Fruit fly (Drosophila melanogaster) whole organism, embryonic: Measurements from ENCODE around the gene CG31525.

Experiments used
- CG10543 ChIP-seq: fragments of 200-800 bp; sonication (Bioruptor generic); optimal IDR thresholded peaks from 3 replicates; lab custom pipeline; 2017; ENCODE audit warnings: missing biosample characterization, mild to moderate bottlenecking, missing genetic modification characterization, moderate library complexity
- CG11560 ChIP-seq: fragments of 200-800 bp; sonication (Bioruptor generic); IDR thresholded peaks from 3 replicates; pipeline ENCODE4 v1.3.6; 2022; ENCODE audit warnings: missing biosample characterization, missing genetic modification characterization
- CG11695 ChIP-seq: fragments of 200-800 bp; sonication (Bioruptor generic); IDR thresholded peaks from 3 replicates; pipeline ENCODE4 v1.3.6; 2022; ENCODE audit warnings: missing biosample characterization, missing genetic modification characterization
- CG14014 ChIP-seq: fragments of 200-800 bp; sonication (Bioruptor generic); IDR thresholded peaks from 2 replicates; pipeline ENCODE4 v1.3.6; 2022; ENCODE audit warnings: missing biosample characterization, missing genetic modification characterization
- CG16863 ChIP-seq: fragments of 200-800 bp; sonication (Bioruptor generic); optimal IDR thresholded peaks from 3 replicates; lab custom pipeline; 2016; ENCODE audit warnings: missing biosample characterization, missing genetic modification characterization
- CG17612 ChIP-seq: fragments of 200-800 bp; sonication (Bioruptor generic); IDR thresholded peaks from 2 replicates; pipeline ENCODE4 v1.3.6; 2022; ENCODE audit warnings: missing biosample characterization, missing genetic modification characterization
- CG3163 ChIP-seq: fragments of 200-800 bp; sonication (Bioruptor generic); optimal IDR thresholded peaks from 3 replicates; lab custom pipeline; 2016; ENCODE audit warnings: missing biosample characterization, missing genetic modification characterization
- CG6175 ChIP-seq: fragments of 200-800 bp; sonication (Bioruptor generic); IDR thresholded peaks from 3 replicates; pipeline ENCODE4 v1.3.6; 2022; ENCODE audit warnings: missing biosample characterization, missing genetic modification characterization
- CG6689 ChIP-seq: fragments of 200-800 bp; sonication (Bioruptor generic); IDR thresholded peaks from 2 replicates; pipeline ENCODE4 v1.3.6; 2022; ENCODE audit warnings: missing biosample characterization, missing genetic modification characterization
- CG6854 ChIP-seq: fragments of 200-800 bp; sonication (Bioruptor generic); optimal IDR thresholded peaks from 3 replicates; lab custom pipeline; 2017; ENCODE audit warnings: missing biosample characterization, mild to moderate bottlenecking, missing genetic modification characterization
- CG8290 ChIP-seq, 3 experiments: fragments of 200-800 bp; sonication (Bioruptor generic); optimal IDR thresholded peaks; 2 replicates each; lab custom pipeline; 2016 to 2019; ENCODE audit warnings: missing biosample characterization in 3 of 3, missing genetic modification characterization in 3 of 3, mild to moderate bottlenecking in 2 of 3, moderate library complexity in 1 of 3
- CG8944 ChIP-seq: fragments of 200-800 bp; sonication (Bioruptor generic); optimal IDR thresholded peaks from 3 replicates; lab custom pipeline; 2016; ENCODE audit warnings: missing biosample characterization, missing genetic modification characterization
- CG9876 ChIP-seq: fragments of 200-800 bp; sonication (Bioruptor generic); optimal IDR thresholded peaks from 2 replicates; lab custom pipeline; 2016; ENCODE audit warnings: missing biosample characterization, missing genetic modification characterization
- Dip2 ChIP-seq: fragments of 200-800 bp; sonication (Bioruptor generic); IDR thresholded peaks from 2 replicates; pipeline ENCODE4 v1.3.6; 2022; ENCODE audit warnings: missing biosample characterization, missing genetic modification characterization
- E2f1 ChIP-seq: fragments of 200-800 bp; sonication (Bioruptor generic); IDR thresholded peaks from 2 replicates; pipeline ENCODE4 v1.3.6; 2022; ENCODE audit warnings: missing biosample characterization, missing genetic modification characterization
- Elba2 ChIP-seq: fragments of 200-800 bp; sonication (Bioruptor generic); optimal IDR thresholded peaks from 3 replicates; lab custom pipeline; 2016; ENCODE audit warnings: missing biosample characterization, missing genetic modification characterization
- HLH54F ChIP-seq: fragments of 200-800 bp; sonication (Bioruptor generic); optimal IDR thresholded peaks from 3 replicates; lab custom pipeline; 2016; ENCODE audit warnings: missing biosample characterization, missing genetic modification characterization
- Hey ChIP-seq: fragments of 200-800 bp; sonication (Bioruptor generic); optimal IDR thresholded peaks from 3 replicates; lab custom pipeline; 2018; ENCODE audit warnings: missing biosample characterization, mild to moderate bottlenecking, missing genetic modification characterization
- Kr ChIP-seq: fragments of 200-800 bp; sonication (Bioruptor generic); optimal IDR thresholded peaks from 2 replicates; lab custom pipeline; 2017; ENCODE audit warnings: missing biosample characterization, mild to moderate bottlenecking, missing genetic modification characterization
- Mad ChIP-seq: fragments of 200-800 bp; sonication (Bioruptor generic); optimal IDR thresholded peaks from 2 replicates; lab custom pipeline; 2016; ENCODE audit warnings: missing biosample characterization, missing genetic modification characterization
- Ravus ChIP-seq: fragments of 200-800 bp; sonication (Bioruptor generic); IDR thresholded peaks from 2 replicates; pipeline ENCODE4 v1.3.6; 2022; ENCODE audit warnings: missing biosample characterization, missing genetic modification characterization
- Scr ChIP-seq: fragments of 200-800 bp; sonication (Bioruptor generic); IDR thresholded peaks from 2 replicates; pipeline ENCODE4 v1.3.6; 2022; ENCODE audit warnings: missing biosample characterization, missing genetic modification characterization; ENCODE audit not compliant: partially characterized antibody
- Sin3A ChIP-seq: fragments of >200 bp; optimal IDR thresholded peaks from 2 replicates; lab custom pipeline; 2018
- Six4 ChIP-seq: fragments of 200-800 bp; sonication (Bioruptor generic); optimal IDR thresholded peaks from 2 replicates; lab custom pipeline; 2016; ENCODE audit warnings: missing biosample characterization, missing genetic modification characterization
- Ssrp ChIP-seq: fragments of 200-800 bp; sonication (Bioruptor generic); optimal IDR thresholded peaks from 2 replicates; lab custom pipeline; 2018; ENCODE audit warnings: missing biosample characterization, mild to moderate bottlenecking, missing genetic modification characterization, moderate library complexity
- Vsx1 ChIP-seq: fragments of 200-800 bp; sonication (Bioruptor generic); optimal IDR thresholded peaks from 2 replicates; lab custom pipeline; 2017; ENCODE audit warnings: missing biosample characterization, mild to moderate bottlenecking, missing genetic modification characterization, missing genetic modification reagents
- ase ChIP-seq: fragments of 200-800 bp; sonication (Bioruptor generic); IDR thresholded peaks from 3 replicates; pipeline ENCODE4 v1.3.6; 2022; ENCODE audit warnings: missing biosample characterization, missing genetic modification characterization
- bbx ChIP-seq: fragments of 200-800 bp; sonication (Bioruptor generic); IDR thresholded peaks from 2 replicates; pipeline ENCODE4 v1.3.6; 2022; ENCODE audit warnings: missing biosample characterization, missing genetic modification characterization; ENCODE audit not compliant: partially characterized antibody
- crc ChIP-seq: fragments of 200-800 bp; sonication (Bioruptor generic); optimal IDR thresholded peaks from 2 replicates; lab custom pipeline; 2016; ENCODE audit warnings: missing biosample characterization, missing genetic modification characterization
- dan ChIP-seq: fragments of 200-800 bp; sonication (Bioruptor generic); IDR thresholded peaks from 2 replicates; pipeline ENCODE4 v1.3.6; 2022; ENCODE audit warnings: missing biosample characterization, missing genetic modification characterization
- exex ChIP-seq: fragments of 200-800 bp; sonication (Bioruptor generic); optimal IDR thresholded peaks from 4 replicates; lab custom pipeline; 2018; ENCODE audit warnings: missing biosample characterization, mild to moderate bottlenecking, missing genetic modification characterization, moderate library complexity
- fd96Cb ChIP-seq: fragments of 200-800 bp; sonication (Bioruptor generic); optimal IDR thresholded peaks from 2 replicates; lab custom pipeline; 2018; ENCODE audit warnings: missing biosample characterization, mild to moderate bottlenecking, missing genetic modification characterization, moderate library complexity
- gfzf ChIP-seq: fragments of 200-800 bp; sonication (Bioruptor generic); optimal IDR thresholded peaks from 2 replicates; lab custom pipeline; 2016; ENCODE audit warnings: missing biosample characterization, mild to moderate bottlenecking, missing genetic modification characterization, moderate library complexity
- grau ChIP-seq: fragments of 200-800 bp; optimal IDR thresholded peaks from 3 replicates; lab custom pipeline; 2019; ENCODE audit warnings: missing biosample characterization, mild to moderate bottlenecking, missing genetic modification characterization, moderate library complexity
- ken ChIP-seq: fragments of 200-800 bp; sonication (Bioruptor generic); IDR thresholded peaks from 3 replicates; pipeline ENCODE4 v1.3.6; 2022; ENCODE audit warnings: missing biosample characterization, missing genetic modification characterization
- klu ChIP-seq: fragments of 200-800 bp; sonication (Bioruptor generic); IDR thresholded peaks from 2 replicates; pipeline ENCODE4 v1.3.6; 2022; ENCODE audit warnings: missing biosample characterization, missing genetic modification characterization
- lilli ChIP-seq: fragments of 200-800 bp; sonication (Bioruptor generic); optimal IDR thresholded peaks from 3 replicates; lab custom pipeline; 2016; ENCODE audit warnings: missing biosample characterization, missing genetic modification characterization
- mirr ChIP-seq: fragments of 200-800 bp; sonication (Bioruptor generic); optimal IDR thresholded peaks from 3 replicates; lab custom pipeline; 2018; ENCODE audit warnings: missing biosample characterization, mild to moderate bottlenecking, missing genetic modification characterization
- nerfin-2 ChIP-seq: fragments of 200-800 bp; sonication (Bioruptor generic); IDR thresholded peaks from 2 replicates; pipeline ENCODE4 v1.3.6; 2022; ENCODE audit warnings: missing biosample characterization, missing genetic modification characterization; ENCODE audit not compliant: partially characterized antibody
- odd ChIP-seq: fragments of 200-800 bp; sonication (Bioruptor generic); optimal IDR thresholded peaks from 2 replicates; lab custom pipeline; 2017; ENCODE audit warnings: missing biosample characterization, mild to moderate bottlenecking, missing genetic modification characterization
- pan ChIP-seq, 4 experiments: fragments of >200 bp in 3 of 4; fragments of 200-800 bp in 1 of 4; sonication (Bioruptor generic) in 1 of 4; optimal IDR thresholded peaks in 3 of 4; IDR thresholded peaks in 1 of 4; 2 replicates each; pipeline versions ENCODE4 v1.3.6 to Lab custom; 2017 to 2022; ENCODE audit warnings: missing biosample characterization in 2 of 4, missing genetic modification characterization in 2 of 4, mixed read lengths in 1 of 4
- pita ChIP-seq: fragments of 200-800 bp; sonication (Bioruptor generic); optimal IDR thresholded peaks from 2 replicates; lab custom pipeline; 2017; ENCODE audit warnings: missing biosample characterization, mild to moderate bottlenecking, missing genetic modification characterization
- pnt ChIP-seq: fragments of 200-800 bp; sonication (Bioruptor generic); optimal IDR thresholded peaks from 3 replicates; lab custom pipeline; 2016; ENCODE audit warnings: missing biosample characterization, missing genetic modification characterization
- schlank ChIP-seq: fragments of 200-800 bp; sonication (Bioruptor generic); optimal IDR thresholded peaks from 2 replicates; lab custom pipeline; 2018; ENCODE audit warnings: missing biosample characterization, mild to moderate bottlenecking, missing genetic modification characterization
- sens-2 ChIP-seq: fragments of 200-800 bp; sonication (Bioruptor generic); IDR thresholded peaks from 2 replicates; pipeline ENCODE4 v1.3.6; 2022; ENCODE audit warnings: missing biosample characterization, missing genetic modification characterization
- stwl ChIP-seq: fragments of 200-800 bp; sonication (Bioruptor generic); optimal IDR thresholded peaks from 3 replicates; lab custom pipeline; 2018; ENCODE audit warnings: missing biosample characterization, mild to moderate bottlenecking, missing genetic modification characterization, moderate library complexity
- tin ChIP-seq: fragments of 200-800 bp; sonication (Bioruptor generic); optimal IDR thresholded peaks from 3 replicates; lab custom pipeline; 2016; ENCODE audit warnings: missing biosample characterization, missing genetic modification characterization
- tna ChIP-seq: fragments of 200-800 bp; sonication (Bioruptor generic); IDR thresholded peaks from 2 replicates; pipeline ENCODE4 v1.3.6; 2022; ENCODE audit warnings: missing biosample characterization, missing genetic modification characterization; ENCODE audit not compliant: partially characterized antibody

CG31525 gene

DNA sequence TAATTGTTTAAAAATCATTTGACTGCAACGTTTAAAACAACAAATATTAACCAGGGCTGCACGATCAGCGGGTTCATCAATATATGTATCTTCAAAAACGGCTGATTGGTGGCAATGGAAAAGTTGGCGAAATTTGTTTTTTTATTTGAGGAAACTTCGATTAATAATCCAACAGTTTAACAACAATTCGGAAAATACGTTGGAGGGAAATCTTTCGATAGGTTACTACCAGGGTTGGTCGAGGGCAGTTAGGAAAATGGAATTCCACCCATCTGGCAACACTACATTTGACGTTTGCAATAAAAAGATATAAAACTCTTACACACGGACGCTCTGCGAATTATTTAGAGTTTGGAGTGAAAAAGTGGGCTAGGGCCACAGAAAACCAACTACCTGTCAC is 10.3 kb downstream of the CG31525 start, which contains the start of the genes Lipt2 and CG14650 (continued):
- TF ChIP-seq pan (optimal IDR thresholded peaks at IDR 0.05; lab: Kevin White, UChicago) (no peak), pan (GFP tag; optimal IDR thresholded peaks at IDR 0.05 in 1 of 2, IDR thresholded peaks at IDR 0.05 in 1 of 2) (peak in 1 of 2 experiments; percentile 49), CG10543 (GFP tag; lab: Kevin White, UChicago) (peak; percentile 52), crc (GFP tag; lab: Kevin White, UChicago) (peak; percentile 38), tin (GFP tag; lab: Kevin White, UChicago) (peak; percentile 49), E2f1 (GFP tag; lab: Robert Waterston, UW) (0 out of 2 replicates have a peak, but pooled peaks have one; percentile 9), Sin3A (lab: Kevin White, UChicago) (peak; percentile 83), fd96Cb (peak; percentile 16), Dip2 (no peak), dan (GFP tag; lab: Robert Waterston, UW) (no peak), Vsx1 (GFP tag; lab: Kevin White, UChicago) (no peak), gfzf (peak; percentile 70), mirr (GFP tag; lab: Kevin White, UChicago) (peak; percentile 8), Ravus (GFP tag; lab: Robert Waterston, UW) (no peak), Mad (GFP tag; lab: Kevin White, UChicago) (peak; percentile 27), grau (tag; lab: Kevin White, UChicago) (peak; percentile 60)

DNA sequence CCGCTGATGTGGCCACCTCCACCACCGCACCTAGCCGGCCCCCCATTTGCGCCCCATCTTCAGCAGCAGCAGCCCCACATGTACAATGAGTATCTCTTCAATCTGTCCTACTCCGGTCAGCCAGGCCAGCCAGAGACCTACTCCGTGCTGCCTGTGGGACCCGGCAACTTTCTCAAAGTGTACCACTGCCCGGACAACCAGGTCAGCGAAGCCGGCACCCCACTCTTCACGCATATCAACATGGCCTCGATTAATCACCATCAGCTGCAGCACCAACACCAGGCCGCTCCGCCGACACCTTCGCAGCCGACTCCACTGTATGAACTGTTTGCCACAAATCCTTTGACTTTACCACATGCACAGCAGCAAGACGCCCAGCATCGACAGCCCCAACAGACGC is 11.0 kb downstream of the CG31525 start:
- TF ChIP-seq CG17612 = no peak

DNA sequence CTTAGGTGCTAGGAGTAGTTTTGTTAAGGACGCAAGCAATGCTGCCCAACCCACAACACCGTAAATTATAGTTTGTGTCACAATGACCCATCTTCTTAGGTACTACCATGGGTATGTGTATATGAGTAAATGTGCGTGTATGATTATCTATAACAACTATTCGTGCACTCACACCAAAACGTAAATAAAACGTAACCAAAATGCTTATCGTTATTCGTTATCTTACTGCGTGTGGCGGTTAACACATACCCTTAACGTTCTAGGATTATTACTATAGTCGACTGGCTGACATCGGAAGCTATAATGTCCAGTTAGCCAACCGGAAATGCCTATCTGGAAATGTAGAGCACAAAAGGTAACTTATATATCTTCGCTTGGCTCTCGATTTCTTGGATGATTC is 18.3 kb downstream of the CG31525 start:
- TF ChIP-seq Ssrp (tag; lab: Kevin White, UChicago) (no peak), CG8944 (no peak), CG6689 (no peak), nerfin-2 (GFP tag; lab: Robert Waterston, UW) (peak; percentile 42; the same call in 1 of the 2 replicates), Six4 (GFP tag; lab: Kevin White, UChicago) (no peak), exex (tag; lab: Kevin White, UChicago) (peak; percentile 57), stwl (no peak), CG3163 (GFP tag; lab: Kevin White, UChicago) (no peak), sens-2 (GFP tag; lab: Robert Waterston, UW) (no peak), bbx (peak; percentile 51; the same call in 1 of the 2 replicates), CG10543 (GFP tag; lab: Kevin White, UChicago) (no peak), klu (GFP tag; lab: Robert Waterston, UW) (no peak), pita (GFP tag; lab: Kevin White, UChicago) (no peak), Elba2 (no peak), CG11560 (tag; lab: Robert Waterston, UW) (no peak), CG14014 (GFP tag; lab: Robert Waterston, UW) (no peak), CG6854 (no peak), Hey (tag; lab: Kevin White, UChicago) (peak; percentile 98), Scr (GFP tag; lab: Robert Waterston, UW) (peak; percentile 27; the same call in 1 of the 2 replicates), CG11695 (GFP tag; lab: Robert Waterston, UW) (no peak), odd (GFP tag; lab: Kevin White, UChicago) (no peak), CG9876 (GFP tag; lab: Kevin White, UChicago) (no peak), tna (GFP tag; lab: Robert Waterston, UW) (peak; percentile 69), Kr (GFP tag; lab: Kevin White, UChicago) (no peak), CG16863 (GFP tag; lab: Kevin White, UChicago) (no peak), HLH54F (GFP tag; lab: Kevin White, UChicago) (no peak), ken (no peak), schlank (tag; lab: Kevin White, UChicago) (no peak), pnt (GFP tag; lab: Kevin White, UChicago) (no peak), CG6175 (GFP tag; lab: Robert Waterston, UW) (no peak), CG8290 (GFP tag; optimal IDR thresholded peaks at IDR 0.05; lab: Kevin White, UChicago) (no peak), CG8290 (tag; optimal IDR thresholded peaks at IDR 0.05; lab: Kevin White, UChicago) (no peak), ase (GFP tag; lab: Robert Waterston, UW) (no peak), lilli (GFP tag; lab: Kevin White, UChicago) (no peak)
